Fruit fly (Drosophila melanogaster): ENCODE measurements around the gene Cubn2.

The Cubn2 gene

DNA sequence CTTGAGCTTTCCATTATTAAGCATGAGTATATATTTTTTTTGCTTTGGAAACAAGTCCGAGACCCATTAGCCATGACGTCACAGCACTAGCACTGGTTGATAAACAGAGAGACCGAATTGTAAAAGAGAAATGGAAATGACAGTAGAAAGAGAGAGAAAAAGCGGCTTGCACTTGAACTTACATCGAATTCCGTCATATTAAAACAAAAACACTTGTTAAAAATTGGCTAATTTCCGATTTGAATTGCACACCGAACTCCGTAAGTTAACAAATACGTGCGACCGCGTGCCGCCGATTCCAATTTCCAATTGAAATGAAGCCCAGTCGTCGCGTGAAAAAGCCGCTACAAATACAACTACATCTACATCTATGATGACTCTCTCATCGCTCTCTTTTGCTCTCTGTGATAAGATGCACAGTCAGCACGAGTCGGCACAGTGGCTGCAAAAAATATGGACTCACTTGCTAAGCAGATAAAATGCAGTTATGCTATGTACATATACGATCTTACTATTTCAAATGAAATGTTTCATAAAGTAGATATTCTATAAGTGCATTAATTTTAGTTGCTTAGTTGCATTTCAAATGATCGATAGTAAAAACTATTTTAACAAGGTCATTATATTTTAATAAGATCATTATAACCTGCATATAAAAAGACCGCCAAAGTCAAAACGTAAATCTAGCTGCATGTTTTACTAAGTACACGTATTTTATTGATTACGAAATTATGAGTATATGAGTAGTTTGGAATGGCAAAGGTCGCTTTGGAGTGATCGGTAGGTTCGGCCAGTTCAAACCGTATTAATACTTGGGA, 5.3 kb upstream of the Cubn2 start (continued):
- TF ChIP-seq gem (tag; optimal IDR thresholded peaks at IDR 0.05): no peak
- peak; percentile 32; the same call in 1 of the 2 replicates for TF ChIP-seq gsb (GFP tag; IDR thresholded peaks at IDR 0.05)
- TF ChIP-seq NfI (GFP tag; optimal IDR thresholded peaks at IDR 0.05): peak; percentile 33
- TF ChIP-seq sisA (GFP tag; IDR thresholded peaks at IDR 0.05): no peak
- TF ChIP-seq Bgb (GFP tag; IDR thresholded peaks at IDR 0.05; ENCODE audit: partially characterized antibody): no peak
- TF ChIP-seq Fer3 (tag; optimal IDR thresholded peaks at IDR 0.05): peak; percentile 55
- TF ChIP-seq CG17385 (GFP tag; optimal IDR thresholded peaks at IDR 0.05): peak; percentile 29
- TF ChIP-seq CG43689 (GFP tag; IDR thresholded peaks at IDR 0.05): no peak
- TF ChIP-seq CG15011 (GFP tag; optimal IDR thresholded peaks at IDR 0.05): no peak
- TF ChIP-seq Eip74EF (GFP tag; optimal IDR thresholded peaks at IDR 0.05): peak in 1 of 2 experiments; percentile 47
- no peak for TF ChIP-seq CG15269 (tag; optimal IDR thresholded peaks at IDR 0.05)
- no peak for TF ChIP-seq gsb-n (tag; optimal IDR thresholded peaks at IDR 0.05)
- peak; percentile 58; the same call in 1 of the 2 replicates for TF ChIP-seq CG14441 (GFP tag; IDR thresholded peaks at IDR 0.05)
- TF ChIP-seq ewg (GFP tag; optimal IDR thresholded peaks at IDR 0.05): no peak
- no peak for TF ChIP-seq CG17612 (GFP tag; IDR thresholded peaks at IDR 0.05)
- TF ChIP-seq CG2712 (tag; optimal IDR thresholded peaks at IDR 0.05): peak; percentile 39
- TF ChIP-seq ERR (GFP tag; optimal IDR thresholded peaks at IDR 0.05): peak; percentile 10
- TF ChIP-seq Rx (GFP tag; IDR thresholded peaks at IDR 0.05): no peak
- no peak for TF ChIP-seq crp (GFP tag; optimal IDR thresholded peaks at IDR 0.05)
- peak; percentile 12 for TF ChIP-seq scrt (GFP tag; optimal IDR thresholded peaks at IDR 0.05)
- TF ChIP-seq D (optimal IDR thresholded peaks at IDR 0.05): no peak
- TF ChIP-seq D (GFP tag; optimal IDR thresholded peaks at IDR 0.05): no peak
- TF ChIP-seq gro (GFP tag; optimal IDR thresholded peaks at IDR 0.05): no peak
- TF ChIP-seq CG6654 (GFP tag; optimal IDR thresholded peaks at IDR 0.05): no peak
- TF ChIP-seq ato (GFP tag; IDR thresholded peaks at IDR 0.05; ENCODE audit: partially characterized antibody): no peak
- no peak for TF ChIP-seq danr (GFP tag; IDR thresholded peaks at IDR 0.05)
- TF ChIP-seq CG6689 (GFP tag; IDR thresholded peaks at IDR 0.05): no peak
- TF ChIP-seq CG8478 (optimal IDR thresholded peaks at IDR 0.05): no peak
- no peak for TF ChIP-seq Lim3 (GFP tag; IDR thresholded peaks at IDR 0.05)
- TF ChIP-seq D19A (tag; optimal IDR thresholded peaks at IDR 0.05): no peak
- TF ChIP-seq CG7556 (GFP tag; optimal IDR thresholded peaks at IDR 0.05): peak; percentile 20
- peak; percentile 0 for TF ChIP-seq HHEX (GFP tag; optimal IDR thresholded peaks at IDR 0.05)
- TF ChIP-seq CG1602 (GFP tag; optimal IDR thresholded peaks at IDR 0.05): peak; percentile 11
- TF ChIP-seq Drgx (GFP tag; IDR thresholded peaks at IDR 0.05): peak; percentile 56; the same call in 1 of the 2 replicates
- no peak for TF ChIP-seq tll (GFP tag; optimal IDR thresholded peaks at IDR 0.05)
- TF ChIP-seq CG12155 (GFP tag; optimal IDR thresholded peaks at IDR 0.05): no peak
- TF ChIP-seq CG1792 (GFP tag; optimal IDR thresholded peaks at IDR 0.05): no peak
- TF ChIP-seq gt (GFP tag; IDR thresholded peaks at IDR 0.05): no peak
- no peak for TF ChIP-seq knrl (GFP tag; IDR thresholded peaks at IDR 0.05; ENCODE audit: partially characterized antibody)
- no peak for TF ChIP-seq CG4707 (GFP tag; optimal IDR thresholded peaks at IDR 0.05)
- TF ChIP-seq Dll (GFP tag; IDR thresholded peaks at IDR 0.05; ENCODE audit: partially characterized antibody): peak; percentile 60; the same call in 1 of the 4 replicates
- no peak for TF ChIP-seq pnt (GFP tag; optimal IDR thresholded peaks at IDR 0.05)
- TF ChIP-seq Ada2b (GFP tag; IDR thresholded peaks at IDR 0.05): 0 out of 2 replicates have a peak, but pooled peaks have one; percentile 20
- peak; percentile 35 for TF ChIP-seq CG8924 (tag; optimal IDR thresholded peaks at IDR 0.05)
- no peak for TF ChIP-seq ttk (GFP tag; IDR thresholded peaks at IDR 0.05)
- no peak for TF ChIP-seq hth (optimal IDR thresholded peaks at IDR 0.05)
- no peak for TF ChIP-seq bowl (GFP tag; IDR thresholded peaks at IDR 0.05)
- TF ChIP-seq cas (GFP tag; IDR thresholded peaks at IDR 0.05): no peak
- TF ChIP-seq h (optimal IDR thresholded peaks at IDR 0.05): no peak
- TF ChIP-seq CG14710 (tag; optimal IDR thresholded peaks at IDR 0.05): no peak
